Worm (Caenorhabditis elegans) whole organism, young adult: ENCODE data around the gene sel-7.

Experiments
- B0035.1 ChIP-seq: sonication (generic microtip); optimal IDR thresholded peaks from 2 replicates; lab custom pipeline; 2016; ENCODE audit warnings: missing genetic modification characterization, mild to moderate bottlenecking, missing compliant biosample characterization, missing genotype, missing genetic modification reagents
- D2030.7 ChIP-seq: fragments of 200-800 bp; sonication (Bioruptor generic); IDR thresholded peaks from 2 replicates; pipeline ENCODE4 v1.3.6; 2022; ENCODE audit warnings: missing genetic modification reagents, missing genetic modification characterization, missing compliant biosample characterization
- F10E7.11 ChIP-seq: sonication (generic microtip); optimal IDR thresholded peaks from 2 replicates; lab custom pipeline; 2017; ENCODE audit warnings: mild to moderate bottlenecking, missing genetic modification characterization, moderate library complexity, missing compliant biosample characterization
- F22D6.2 ChIP-seq: sonication (generic microtip); optimal IDR thresholded peaks from 2 replicates; lab custom pipeline; 2016; ENCODE audit warnings: mild to moderate bottlenecking, missing genetic modification characterization, missing compliant biosample characterization
- F33H1.4 ChIP-seq: fragments of 200-800 bp; sonication (Bioruptor generic); IDR thresholded peaks from 2 replicates; pipeline ENCODE4 v1.3.6; 2022; ENCODE audit warnings: missing genetic modification reagents, missing genetic modification characterization, missing compliant biosample characterization
- F57A8.1 ChIP-seq: fragments of 200-800 bp; sonication (Bioruptor generic); optimal IDR thresholded peaks from 2 replicates; lab custom pipeline; 2018; ENCODE audit warnings: mild to moderate bottlenecking, missing genetic modification characterization, moderate library complexity, missing compliant biosample characterization
- Y56A3A.18 ChIP-seq: fragments of 200-800 bp; sonication (Bioruptor generic); IDR thresholded peaks from 2 replicates; pipeline ENCODE4 v1.3.6; 2022; ENCODE audit warnings: missing genetic modification reagents, missing genetic modification characterization, missing compliant biosample characterization
- aptf-2 ChIP-seq: fragments of 200-800 bp; sonication (Bioruptor generic); conservative IDR thresholded peaks from 2 replicates; pipeline ENCODE4 v1.3.6; 2022; ENCODE audit warnings: missing genetic modification reagents, missing genetic modification characterization, missing compliant biosample characterization
- aptf-3 ChIP-seq: fragments of 200-800 bp; sonication (Bioruptor generic); IDR thresholded peaks from 2 replicates; pipeline ENCODE4 v1.3.6; 2022; ENCODE audit warnings: missing genetic modification characterization, missing compliant biosample characterization
- attf-6 ChIP-seq: fragments of 200-800 bp; sonication (Bioruptor generic); IDR thresholded peaks from 2 replicates; pipeline ENCODE4 v1.3.6; 2022; ENCODE audit warnings: missing genetic modification reagents, missing genetic modification characterization, missing compliant biosample characterization
- bed-1 ChIP-seq: fragments of 200-800 bp; sonication (Bioruptor generic); IDR thresholded peaks from 2 replicates; pipeline ENCODE4 v1.3.6; 2022; ENCODE audit warnings: missing genetic modification reagents, missing genetic modification characterization, missing compliant biosample characterization
- chd-7 ChIP-seq: sonication (generic microtip); optimal IDR thresholded peaks from 2 replicates; lab custom pipeline; 2016; ENCODE audit warnings: mild to moderate bottlenecking, missing genetic modification characterization, moderate library complexity, missing compliant biosample characterization
- egl-18 ChIP-seq: fragments of 200-800 bp; sonication (Bioruptor generic); IDR thresholded peaks from 2 replicates; pipeline ENCODE4 v1.3.6; 2022; ENCODE audit warnings: missing genetic modification reagents, missing genetic modification characterization, missing compliant biosample characterization
- him-1 ChIP-seq: sonication (generic microtip); optimal IDR thresholded peaks from 2 replicates; lab custom pipeline; 2016; ENCODE audit warnings: missing genotype, missing genetic modification reagents, missing genetic modification characterization, missing compliant biosample characterization
- hmg-1.2 ChIP-seq: fragments of 200-800 bp; sonication (Bioruptor generic); IDR thresholded peaks from 2 replicates; pipeline ENCODE4 v1.3.6; 2022; ENCODE audit warnings: missing genetic modification reagents, missing genetic modification characterization, missing compliant biosample characterization
- hrde-1 ChIP-seq: sonication (generic microtip); optimal IDR thresholded peaks from 2 replicates; lab custom pipeline; 2016; ENCODE audit warnings: missing genetic modification characterization, mild to moderate bottlenecking, missing compliant biosample characterization, moderate library complexity, missing genotype, missing genetic modification reagents, borderline replicate concordance
- hsf-1 ChIP-seq: fragments of 200-800 bp; sonication (Bioruptor generic); IDR thresholded peaks from 2 replicates; pipeline ENCODE4 v1.3.6; 2022; ENCODE audit warnings: missing genetic modification reagents, missing genetic modification characterization, missing compliant biosample characterization
- let-526 ChIP-seq: fragments of 200-800 bp; sonication (Bioruptor generic); IDR thresholded peaks from 2 replicates; pipeline ENCODE4 v1.3.6; 2022; ENCODE audit warnings: missing genetic modification reagents, missing genetic modification characterization, missing compliant biosample characterization
- lin-26 ChIP-seq: fragments of 200-800 bp; sonication (Bioruptor generic); IDR thresholded peaks from 2 replicates; pipeline ENCODE4 v1.3.6; 2022; ENCODE audit warnings: missing genetic modification reagents, missing genetic modification characterization, missing compliant biosample characterization
- lir-1 ChIP-seq: fragments of 200-800 bp; sonication (Bioruptor generic); conservative IDR thresholded peaks from 2 replicates; pipeline ENCODE4 v1.3.6; 2022; ENCODE audit warnings: missing genetic modification reagents, missing genetic modification characterization, missing compliant biosample characterization
- madf-3 ChIP-seq: fragments of 200-800 bp; sonication (Bioruptor generic); IDR thresholded peaks from 2 replicates; pipeline ENCODE4 v1.3.6; 2022; ENCODE audit warnings: missing genetic modification reagents, missing genetic modification characterization, missing compliant biosample characterization
- madf-6 ChIP-seq: fragments of 200-800 bp; sonication (Bioruptor generic); IDR thresholded peaks from 2 replicates; pipeline ENCODE4 v1.3.6; 2022; ENCODE audit warnings: missing genetic modification reagents, missing genetic modification characterization, missing compliant biosample characterization
- nhr-80 ChIP-seq: sonication (generic microtip); optimal IDR thresholded peaks from 2 replicates; lab custom pipeline; 2016; ENCODE audit warnings: missing genetic modification characterization, missing compliant biosample characterization
- pbrm-1 ChIP-seq: fragments of 200-800 bp; sonication (Bioruptor generic); IDR thresholded peaks from 2 replicates; pipeline ENCODE4 v1.3.6; 2022; ENCODE audit warnings: missing genetic modification reagents, missing genetic modification characterization, missing compliant biosample characterization
- rcor-1 ChIP-seq: fragments of 200-800 bp; sonication (Bioruptor generic); IDR thresholded peaks from 2 replicates; pipeline ENCODE4 v1.3.6; 2022; ENCODE audit warnings: missing genetic modification reagents, missing genetic modification characterization, missing compliant biosample characterization
- rec-8 ChIP-seq, 2 experiments: sonication (generic microtip); optimal IDR thresholded peaks; 2 replicates each; lab custom pipeline; 2016; ENCODE audit warnings: mild to moderate bottlenecking in 2 of 2, missing genetic modification characterization in 2 of 2, missing genetic modification reagents in 2 of 2, missing genotype in 2 of 2, missing biosample characterization in 1 of 2, missing compliant biosample characterization in 1 of 2, moderate library complexity in 1 of 2
- rpc-1 ChIP-seq, 2 experiments: fragments of 150-350 bp in 1 of 2; sonication (generic microtip) in 1 of 2; optimal IDR thresholded peaks; 2 replicates each; lab custom pipeline; 2014 to 2018; ENCODE audit warnings: missing biosample characterization in 1 of 2, missing genetic modification characterization in 1 of 2, missing genetic modification reagents in 1 of 2, missing genotype in 1 of 2
- sea-2 ChIP-seq: fragments of 200-800 bp; sonication (Bioruptor generic); IDR thresholded peaks from 2 replicates; pipeline ENCODE4 v1.3.6; 2022; ENCODE audit warnings: missing genetic modification characterization, missing compliant biosample characterization
- snpc-1.1 ChIP-seq: sonication (generic microtip); optimal IDR thresholded peaks from 2 replicates; lab custom pipeline; 2017; ENCODE audit warnings: missing genetic modification characterization, mild to moderate bottlenecking, missing compliant biosample characterization, antibody characterized with exemption, moderate library complexity, missing genotype, missing genetic modification reagents; ENCODE audit not compliant: insufficient read depth
- snpc-1.3 ChIP-seq: sonication (generic microtip); optimal IDR thresholded peaks from 2 replicates; lab custom pipeline; 2017; ENCODE audit warnings: missing genetic modification characterization, mild to moderate bottlenecking, missing compliant biosample characterization, antibody characterized with exemption, moderate library complexity, missing genotype, missing genetic modification reagents; ENCODE audit not compliant: insufficient read depth
- snpc-3.4 ChIP-seq: sonication (generic microtip); optimal IDR thresholded peaks from 2 replicates; lab custom pipeline; 2017; ENCODE audit warnings: missing genetic modification characterization, mild to moderate bottlenecking, missing compliant biosample characterization, antibody characterized with exemption, moderate library complexity, missing genotype, missing genetic modification reagents
- snpc-4 ChIP-seq, 5 experiments: fragments of 150-350 bp in 1 of 5; sonication (generic microtip) in 4 of 5; optimal IDR thresholded peaks; 2 replicates each; lab custom pipeline; 2014 to 2018; ENCODE audit warnings: missing genetic modification characterization in 5 of 5, missing biosample characterization in 3 of 5, antibody characterized with exemption in 2 of 5, mild to moderate bottlenecking in 2 of 5, missing compliant biosample characterization in 2 of 5, missing genotype in 2 of 5, moderate library complexity in 2 of 5, missing genetic modification reagents in 1 of 5
- sptf-2 ChIP-seq: fragments of 200-800 bp; sonication (Bioruptor generic); optimal IDR thresholded peaks from 2 replicates; lab custom pipeline; 2018; ENCODE audit warnings: mild to moderate bottlenecking, missing genetic modification characterization, missing compliant biosample characterization
- tbp1 ChIP-seq: fragments of 200-800 bp; sonication (Bioruptor generic); optimal IDR thresholded peaks from 2 replicates; lab custom pipeline; 2018; ENCODE audit warnings: mild to moderate bottlenecking, missing genetic modification characterization, missing compliant biosample characterization
- ztf-22 ChIP-seq: fragments of 200-800 bp; sonication (Bioruptor generic); optimal IDR thresholded peaks from 2 replicates; lab custom pipeline; 2018; ENCODE audit warnings: mild to moderate bottlenecking, missing genetic modification characterization, moderate library complexity, missing compliant biosample characterization
- ztf-3 ChIP-seq: fragments of 200-800 bp; sonication (Bioruptor generic); optimal IDR thresholded peaks from 2 replicates; lab custom pipeline; 2018; ENCODE audit warnings: mild to moderate bottlenecking, missing genetic modification characterization, missing compliant biosample characterization
- ztf-6 ChIP-seq: fragments of 200-800 bp; sonication (Bioruptor generic); IDR thresholded peaks from 2 replicates; pipeline ENCODE4 v1.3.6; 2022; ENCODE audit warnings: missing genetic modification reagents, missing genetic modification characterization, missing compliant biosample characterization

The sel-7 gene

ce11 chrX:14327398-14327797 lies 12.9 kb downstream of the sel-7 start, which contains the start of gene C11H1.7 (continued):
- TF ChIP-seq ztf-22 (GFP tag; lab: Kevin White, UChicago) (no peak), sea-2 (GFP tag; lab: Robert Waterston, UW) (no peak), ztf-6 (GFP tag; lab: Robert Waterston, UW) (no peak), rec-8 (tag; optimal IDR thresholded peaks at IDR 0.05; lab: Kevin White, UChicago) (no peak)
- TF ChIP-seq, all 124 proteins: peak for 0

ce11 chrX:14326578-14326977 lies 13.7 kb downstream of the sel-7 start:
- TF ChIP-seq F57A8.1 (GFP tag; lab: Kevin White, UChicago): no peak
- TF ChIP-seq ztf-3 (GFP tag; lab: Kevin White, UChicago): no peak
- no peak for TF ChIP-seq chd-7 (tag; lab: Kevin White, UChicago)
- TF ChIP-seq lir-1: no peak
- no peak for TF ChIP-seq F22D6.2 (tag; lab: Kevin White, UChicago)
- no peak for TF ChIP-seq F10E7.11 (tag; lab: Kevin White, UChicago)

- TF ChIP-seq hsf-1 (GFP tag; lab: Robert Waterston, UW): no peak
- TF ChIP-seq rpc-1 (optimal IDR thresholded peaks at IDR 0.05; lab: Kevin White, UChicago): no peak
- peak; percentile 14 for TF ChIP-seq rpc-1 (tag; optimal IDR thresholded peaks at IDR 0.05; lab: Kevin White, UChicago)
- TF ChIP-seq snpc-1.3: peak; percentile 98
- no peak for TF ChIP-seq lin-26 (GFP tag; lab: Robert Waterston, UW)
- TF ChIP-seq madf-6 (GFP tag; lab: Robert Waterston, UW): peak; percentile 62; the same call in 1 of the 2 replicates
- no peak for TF ChIP-seq tbp1 (GFP tag; lab: Kevin White, UChicago)
- TF ChIP-seq let-526: no peak
- TF ChIP-seq bed-1 (GFP tag; lab: Robert Waterston, UW): no peak
- peak; percentile 41; the same call in 1 of the 2 replicates for TF ChIP-seq rcor-1 (GFP tag; lab: Robert Waterston, UW)
- TF ChIP-seq aptf-3: no peak
- TF ChIP-seq attf-6: peak; percentile 75
- TF ChIP-seq ztf-3 (GFP tag; lab: Kevin White, UChicago): no peak
- no peak for TF ChIP-seq madf-3 (GFP tag; lab: Robert Waterston, UW)
- TF ChIP-seq egl-18 (GFP tag; lab: Robert Waterston, UW): no peak
- peak; percentile 93 for TF ChIP-seq him-1 (tag; lab: Kevin White, UChicago)
- peak; percentile 52; the same call in 1 of the 2 replicates for TF ChIP-seq aptf-2 (GFP tag; lab: Robert Waterston, UW)
- peak; percentile 77; the same call in 1 of the 2 replicates for TF ChIP-seq hmg-1.2
- TF ChIP-seq snpc-3.4 (tag; lab: Kevin White, UChicago): peak; percentile 96
- peak; percentile 59; the same call in 1 of the 2 replicates for TF ChIP-seq D2030.7 (GFP tag; lab: Robert Waterston, UW)
- TF ChIP-seq F33H1.4 (GFP tag; lab: Robert Waterston, UW): no peak
- no peak for TF ChIP-seq nhr-80 (tag; lab: Kevin White, UChicago)
- TF ChIP-seq pbrm-1 (GFP tag; lab: Robert Waterston, UW): peak; percentile 42
- TF ChIP-seq rec-8 (tag; optimal IDR thresholded peaks at IDR 0.05; lab: Kevin White, UChicago): peak in 1 of 2 experiments; percentile 35
- TF ChIP-seq snpc-1.1: peak; percentile 97
- no peak for TF ChIP-seq B0035.1 (tag; lab: Kevin White, UChicago)
- TF ChIP-seq hrde-1 (tag; lab: Kevin White, UChicago): peak; percentile 67
- TF ChIP-seq Y56A3A.18: no peak
- peak; percentile 97 for TF ChIP-seq snpc-4 (GFP tag; optimal IDR thresholded peaks at IDR 0.05; lab: Kevin White, UChicago)
- TF ChIP-seq snpc-4 (tag; optimal IDR thresholded peaks at IDR 0.05; lab: Kevin White, UChicago): peak; percentile 89 to 98 (median 96)
- TF ChIP-seq sptf-2 (GFP tag; lab: Kevin White, UChicago): no peak
- TF ChIP-seq, all 124 proteins: peak for 15
Observed at ce11 chrX:14324289-14324688, 16.0 kb downstream of the sel-7 start.
